Worm (Caenorhabditis elegans): ENCODE data around the gene srg-11.

ce11 chrIII:4647341-4647740 lies 32.5 kb upstream of the srg-11 start:
- TF ChIP-seq unc-62 (GFP tag; optimal IDR thresholded peaks at IDR 0.05) (no peak), ceh-82 (tag; optimal IDR thresholded peaks at IDR 0.05) (no peak), pag-3 (tag; optimal IDR thresholded peaks at IDR 0.05; ENCODE audit: borderline replicate concordance, insufficient read depth) (no peak)
